Worm (Caenorhabditis elegans): Measurements from ENCODE around the gene tbg-1.

The tbg-1 gene

DNA sequence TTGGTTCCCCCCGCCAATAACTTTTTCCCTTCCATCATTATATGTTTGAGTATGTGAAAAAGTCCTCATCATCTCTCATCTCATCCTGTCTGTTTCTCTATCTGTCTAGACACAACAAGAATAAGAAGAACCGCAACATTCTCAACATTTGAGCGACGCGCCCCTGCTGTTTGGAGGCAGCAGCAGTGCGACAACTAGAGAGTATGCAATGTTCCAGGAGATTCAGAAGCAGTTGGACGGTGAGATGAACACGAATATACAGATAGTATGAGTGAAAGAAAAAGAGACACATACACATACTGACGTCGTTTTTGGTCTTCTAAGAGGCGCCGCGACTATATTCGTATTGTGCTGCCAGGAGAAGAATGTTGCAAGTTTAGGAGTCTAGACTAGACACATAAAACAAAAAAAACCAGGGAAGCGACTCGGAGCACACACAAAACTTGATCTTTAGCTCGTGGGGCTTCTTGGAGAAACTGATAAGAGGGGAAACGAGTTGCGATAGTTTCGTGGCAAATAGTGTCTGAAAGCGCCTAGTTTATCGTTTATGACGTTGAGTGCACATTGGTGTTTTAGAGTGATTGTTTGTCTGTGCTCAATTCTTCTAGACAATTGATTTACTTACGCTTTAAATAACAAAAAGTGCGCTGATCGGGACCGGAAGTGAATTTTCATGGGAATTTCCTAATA is 36.7 kb upstream of the tbg-1 start (continued):
- TF ChIP-seq lin-39 (tag; optimal IDR thresholded peaks at IDR 0.05), result no peak
- TF ChIP-seq Y5F2A.4 (GFP tag; optimal IDR thresholded peaks at IDR 0.05), result no peak
- TF ChIP-seq R02D3.7 (tag; optimal IDR thresholded peaks at IDR 0.05), result no peak
- TF ChIP-seq hmg-1.1 (GFP tag; IDR thresholded peaks at IDR 0.05), result peak; percentile 59; the same call in 1 of the 2 replicates
- no peak for TF ChIP-seq zag-1 (tag; optimal IDR thresholded peaks at IDR 0.05)

DNA sequence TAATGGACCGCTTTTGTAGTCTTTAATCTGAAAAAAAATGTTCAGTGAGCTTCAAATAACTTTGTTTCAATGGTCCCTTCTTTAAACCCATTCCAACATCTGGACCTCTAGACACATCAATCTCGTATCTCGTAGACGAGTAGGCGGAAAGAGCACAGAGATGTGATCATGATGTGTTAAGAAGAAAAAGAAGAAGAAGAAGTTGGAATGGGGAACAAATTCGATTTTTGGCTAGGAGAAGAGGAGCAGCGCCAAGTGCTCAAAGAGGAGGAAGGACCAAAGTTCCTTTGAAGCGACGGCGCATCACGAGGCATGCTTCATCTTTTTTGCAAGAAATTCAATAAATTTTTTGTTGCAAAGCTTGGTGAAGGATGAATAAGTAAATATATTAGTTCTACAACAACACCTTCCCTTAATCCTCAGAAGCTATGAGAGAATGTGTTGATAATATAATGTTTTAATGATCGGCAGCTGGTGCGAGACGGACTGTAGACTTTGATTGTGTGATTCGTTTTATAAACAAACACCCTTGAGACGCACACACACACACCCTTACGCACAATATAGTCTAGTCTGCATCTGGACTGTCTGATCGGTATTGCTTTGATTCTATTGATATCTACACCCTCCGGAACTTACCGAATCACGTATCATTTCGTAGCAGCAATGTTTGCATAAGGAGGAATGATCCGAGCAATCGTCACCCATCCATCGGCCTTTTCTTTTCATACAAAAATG is 35.7 kb upstream of the tbg-1 start:
- TF ChIP-seq mes-2 (tag; optimal IDR thresholded peaks at IDR 0.05; ENCODE audit: poor library complexity, severe bottlenecking) (no peak), hlh-11 (tag; optimal IDR thresholded peaks at IDR 0.05) (peak; percentile 40), Y105C5A.15 (GFP tag; IDR thresholded peaks at IDR 0.05) (no peak), mep-1 (tag; optimal IDR thresholded peaks at IDR 0.05) (peak; percentile 12), hlh-30 (tag; optimal IDR thresholded peaks at IDR 0.05; ENCODE audit: insufficient read depth) (peak; percentile 39), lsy-2 (tag; optimal IDR thresholded peaks at IDR 0.05) (peak in 1 of 2 experiments; percentile 49), hmg-1.1 (GFP tag; IDR thresholded peaks at IDR 0.05) (peak; percentile 19; the same call in 1 of the 2 replicates), spr-3 (GFP tag; optimal IDR thresholded peaks at IDR 0.05) (no peak), nhr-6 (tag; optimal IDR thresholded peaks at IDR 0.05) (no peak), ctbp-1 (GFP tag; IDR thresholded peaks at IDR 0.05) (peak; percentile 86), fkh-10 (GFP tag; optimal IDR thresholded peaks at IDR 0.05) (peak; percentile 73), ZK546.5 (tag; optimal IDR thresholded peaks at IDR 0.05) (no peak), ceh-20 (GFP tag; IDR thresholded peaks at IDR 0.05) (0 out of 2 replicates have a peak, but pooled peaks have one; percentile 31), F26F4.8 (GFP tag; conservative IDR thresholded peaks at IDR 0.05) (no peak), ces-1 (GFP tag; optimal IDR thresholded peaks at IDR 0.05) (peak; percentile 66), aha-1 (tag) (peak; percentile 54), gei-8 (GFP tag; optimal IDR thresholded peaks at IDR 0.05) (peak; percentile 15), zfp-3 (GFP tag; conservative IDR thresholded peaks at IDR 0.05) (no peak)

DNA sequence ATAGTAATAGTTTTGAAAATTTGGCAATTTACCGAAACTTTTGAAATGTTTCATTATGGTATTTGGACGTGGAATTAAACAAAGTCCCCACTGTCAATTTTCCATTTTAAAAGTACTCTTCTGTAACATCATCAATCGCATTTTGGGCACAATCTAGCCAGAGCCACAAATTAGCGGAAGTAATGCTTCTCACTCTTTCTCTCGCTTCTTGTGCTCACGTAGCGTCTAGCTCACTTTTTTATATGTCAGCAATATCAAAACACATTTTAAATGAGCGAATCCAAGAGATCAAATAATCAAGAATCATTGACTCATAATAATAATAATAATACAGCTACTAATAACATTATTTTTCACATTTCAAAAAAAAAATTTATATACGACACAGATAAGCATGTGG is 35.0 kb upstream of the tbg-1 start:
- no peak for TF ChIP-seq dpl-1 (GFP tag; optimal IDR thresholded peaks at IDR 0.05)
- no peak for TF ChIP-seq dve-1 (tag; optimal IDR thresholded peaks at IDR 0.05; ENCODE audit: insufficient read depth)
- TF ChIP-seq cey-2 (tag; optimal IDR thresholded peaks at IDR 0.05; ENCODE audit: borderline replicate concordance, insufficient read depth), result no peak
- TF ChIP-seq mdt-29 (GFP tag; IDR thresholded peaks at IDR 0.05), result no peak
- no peak for TF ChIP-seq daf-8 (GFP tag; IDR thresholded peaks at IDR 0.05)
- TF ChIP-seq egl-43 (GFP tag; IDR thresholded peaks at IDR 0.05), result no peak
- no peak for TF ChIP-seq dmd-9 (GFP tag; IDR thresholded peaks at IDR 0.05)
- no peak for TF ChIP-seq pqm-1 (tag; optimal IDR thresholded peaks at IDR 0.05)
- TF ChIP-seq unc-130 (GFP tag; optimal IDR thresholded peaks at IDR 0.05), result no peak
- TF ChIP-seq php-3 (GFP tag; IDR thresholded peaks at IDR 0.05), result no peak
- TF ChIP-seq arid-1 (GFP tag; conservative IDR thresholded peaks at IDR 0.05), result no peak
